Fruit fly (Drosophila melanogaster) whole organism: ENCODE data around the gene mor.
A peak's percentile ranks its signal among the peaks of the same experiment; 100 is the strongest.

Experiments used
- CG8478 ChIP-seq: fragments of >200 bp; optimal IDR thresholded peaks from 2 replicates; lab custom pipeline; 2018; ENCODE audit warnings: inconsistent platforms
- Dll ChIP-seq: fragments of >200 bp; optimal IDR thresholded peaks from 2 replicates; lab custom pipeline; 2017
- EcR ChIP-seq, 2 experiments: fragments of >200 bp; optimal IDR thresholded peaks; 2 replicates each; lab custom pipeline; 2017; ENCODE audit warnings: missing biosample characterization in 2 of 2, missing genetic modification characterization in 2 of 2, missing genetic modification reagents in 2 of 2
- pan ChIP-seq: fragments of >200 bp; optimal IDR thresholded peaks from 2 replicates; lab custom pipeline; 2017
- psq ChIP-seq: fragments of >200 bp; optimal IDR thresholded peaks from 2 replicates; lab custom pipeline; 2017
- usp ChIP-seq: fragments of >200 bp; optimal IDR thresholded peaks from 2 replicates; lab custom pipeline; 2017; ENCODE audit warnings: missing biosample characterization, missing genetic modification characterization, mixed read lengths

DNA sequence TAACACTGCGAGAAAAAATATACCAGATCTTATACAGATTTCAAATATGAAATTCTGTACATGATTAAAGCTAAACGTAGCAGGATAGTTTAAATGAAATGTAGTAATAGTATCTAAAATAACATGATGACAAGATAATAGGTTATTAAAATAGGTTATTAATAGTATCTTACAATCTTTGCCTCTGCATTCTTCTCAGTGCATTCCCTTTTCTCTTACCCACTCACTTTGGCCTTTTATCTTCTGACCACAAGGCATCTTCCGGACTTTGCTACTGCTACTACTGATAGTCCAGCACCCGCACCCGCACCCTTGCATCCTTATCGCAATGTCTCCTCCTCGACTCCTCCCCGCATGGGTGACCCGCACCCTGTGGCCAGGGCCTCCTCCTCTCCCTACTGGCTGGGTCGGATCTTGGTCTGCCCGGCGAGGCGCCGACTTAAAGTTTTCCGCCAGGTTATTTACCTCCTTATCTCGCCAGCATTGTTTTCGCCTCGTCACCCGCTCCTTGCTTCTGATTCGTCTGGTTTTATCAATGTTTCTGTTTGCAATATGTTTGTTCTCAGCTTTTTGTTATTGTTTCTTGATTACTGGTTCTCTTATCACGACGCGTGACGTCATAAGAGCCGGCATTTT lies 11.9 kb upstream of the mor start:
- TF ChIP-seq EcR (GFP tag; optimal IDR thresholded peaks at IDR 0.05; lab: Kevin White, UChicago) (peak in 1 of 2 experiments; percentile 80), Dll (lab: Kevin White, UChicago) (no peak), CG8478 (lab: Kevin White, UChicago) (no peak), psq (lab: Kevin White, UChicago) (no peak), pan (lab: Kevin White, UChicago) (no peak), usp (GFP tag; lab: Kevin White, UChicago) (no peak)
